Fruit fly (Drosophila melanogaster) whole organism, prepupa: ENCODE data around the gene CycH.

Source experiments
- Blimp-1 ChIP-seq: fragments of 200-800 bp; sonication (Bioruptor generic); optimal IDR thresholded peaks from 3 replicates; lab custom pipeline; 2017; ENCODE audit warnings: missing biosample characterization, missing genetic modification characterization, mild to moderate bottlenecking, moderate library complexity, missing genetic modification reagents
- CG10669 ChIP-seq: fragments of 200-800 bp; sonication (Bioruptor generic); optimal IDR thresholded peaks from 3 replicates; lab custom pipeline; 2018; ENCODE audit warnings: missing biosample characterization, mild to moderate bottlenecking, missing genetic modification characterization, moderate library complexity
- CG11294 ChIP-seq: fragments of 200-800 bp; sonication (Bioruptor generic); IDR thresholded peaks from 2 replicates; pipeline ENCODE4 v1.3.6; 2022; ENCODE audit warnings: missing biosample characterization, missing genetic modification characterization
- CG11762 ChIP-seq: fragments of 200-800 bp; sonication (Bioruptor generic); optimal IDR thresholded peaks from 3 replicates; lab custom pipeline; 2016; ENCODE audit warnings: missing biosample characterization, missing genetic modification characterization; ENCODE audit not compliant: insufficient read depth
- CG11902 ChIP-seq: fragments of 200-800 bp; sonication (Bioruptor generic); optimal IDR thresholded peaks from 3 replicates; lab custom pipeline; 2016; ENCODE audit warnings: missing biosample characterization, missing genetic modification characterization
- CG15336 ChIP-seq: fragments of 200-800 bp; sonication (Bioruptor generic); IDR thresholded peaks from 2 replicates; pipeline ENCODE4 v1.3.6; 2022; ENCODE audit warnings: missing biosample characterization, missing genetic modification characterization
- CG1621 ChIP-seq: fragments of 200-800 bp; sonication (Bioruptor generic); optimal IDR thresholded peaks from 3 replicates; lab custom pipeline; 2018; ENCODE audit warnings: missing biosample characterization, mild to moderate bottlenecking, missing genetic modification characterization
- CG3032 ChIP-seq: fragments of 200-800 bp; optimal IDR thresholded peaks from 2 replicates; lab custom pipeline; 2019; ENCODE audit warnings: missing biosample characterization, mild to moderate bottlenecking, missing genetic modification characterization, moderate library complexity
- CG31627 ChIP-seq: fragments of 200-800 bp; sonication (Bioruptor generic); optimal IDR thresholded peaks from 3 replicates; lab custom pipeline; 2016; ENCODE audit warnings: missing biosample characterization, missing genetic modification characterization
- CG34406 ChIP-seq: fragments of 200-800 bp; sonication (Bioruptor generic); optimal IDR thresholded peaks from 3 replicates; lab custom pipeline; 2016; ENCODE audit warnings: missing biosample characterization, missing genetic modification characterization
- CG3919 ChIP-seq: fragments of 200-800 bp; sonication (Bioruptor generic); optimal IDR thresholded peaks from 3 replicates; lab custom pipeline; 2016; ENCODE audit warnings: missing biosample characterization, missing genetic modification characterization
- CG6163 ChIP-seq: fragments of 200-800 bp; sonication (Bioruptor generic); IDR thresholded peaks from 3 replicates; pipeline ENCODE4 v1.3.6; 2022; ENCODE audit warnings: missing biosample characterization, missing genetic modification characterization
- CG6792 ChIP-seq: fragments of 200-800 bp; sonication (Bioruptor generic); optimal IDR thresholded peaks from 3 replicates; lab custom pipeline; 2016; ENCODE audit warnings: missing biosample characterization, missing genetic modification characterization
- CG6808 ChIP-seq: fragments of 200-800 bp; sonication (Bioruptor generic); optimal IDR thresholded peaks from 3 replicates; lab custom pipeline; 2017; ENCODE audit warnings: missing biosample characterization, missing genetic modification characterization, mild to moderate bottlenecking, moderate library complexity, missing genetic modification reagents
- CG7368 ChIP-seq: fragments of 200-800 bp; sonication (Bioruptor generic); optimal IDR thresholded peaks from 3 replicates; lab custom pipeline; 2016; ENCODE audit warnings: missing biosample characterization, missing genetic modification characterization
- CG8119 ChIP-seq: fragments of 200-800 bp; sonication (Bioruptor generic); IDR thresholded peaks from 3 replicates; pipeline ENCODE4 v1.3.6; 2022; ENCODE audit warnings: missing biosample characterization, missing genetic modification characterization
- CG8319 ChIP-seq: fragments of 200-800 bp; sonication (Bioruptor generic); optimal IDR thresholded peaks from 3 replicates; lab custom pipeline; 2016; ENCODE audit warnings: missing biosample characterization, missing genetic modification characterization
- CG8632 ChIP-seq: fragments of 200-800 bp; sonication (Bioruptor generic); optimal IDR thresholded peaks from 3 replicates; lab custom pipeline; 2016; ENCODE audit warnings: missing biosample characterization, missing genetic modification characterization
- CG9139 ChIP-seq: fragments of 200-800 bp; sonication (Bioruptor generic); optimal IDR thresholded peaks from 3 replicates; lab custom pipeline; 2017; ENCODE audit warnings: missing biosample characterization, mild to moderate bottlenecking, missing genetic modification characterization
- Eip75B ChIP-seq: fragments of 200-800 bp; sonication (Bioruptor generic); optimal IDR thresholded peaks from 3 replicates; lab custom pipeline; 2016; ENCODE audit warnings: missing biosample characterization, missing genetic modification characterization
- Eip78C ChIP-seq: fragments of 200-800 bp; sonication (Bioruptor generic); peaks from one replicate; lab custom pipeline; 2016; ENCODE audit warnings: missing biosample characterization, missing genetic modification characterization
- Eip93F ChIP-seq: fragments of 200-800 bp; sonication (Bioruptor generic); optimal IDR thresholded peaks from 2 replicates; lab custom pipeline; 2016; ENCODE audit warnings: missing biosample characterization, mild to moderate bottlenecking, missing genetic modification characterization
- Ets96B ChIP-seq: fragments of 200-800 bp; optimal IDR thresholded peaks from 2 replicates; lab custom pipeline; 2019; ENCODE audit warnings: missing biosample characterization, mild to moderate bottlenecking, missing genetic modification characterization, moderate library complexity
- Gug ChIP-seq: fragments of 200-800 bp; sonication (Bioruptor generic); IDR thresholded peaks from 2 replicates; pipeline ENCODE4 v1.3.6; 2022; ENCODE audit warnings: missing biosample characterization, missing genetic modification characterization
- Hr38 ChIP-seq: sonication (Bioruptor generic); optimal IDR thresholded peaks from 2 replicates; lab custom pipeline; 2016; ENCODE audit warnings: missing biosample characterization, missing genetic modification characterization
- Hr39 ChIP-seq: fragments of 200-800 bp; sonication (Bioruptor generic); optimal IDR thresholded peaks from 2 replicates; lab custom pipeline; 2016; ENCODE audit warnings: missing biosample characterization, missing genetic modification characterization
- Hr4 ChIP-seq: fragments of 200-800 bp; sonication (Bioruptor generic); optimal IDR thresholded peaks from 3 replicates; lab custom pipeline; 2016; ENCODE audit warnings: missing biosample characterization, missing genetic modification characterization
- Met ChIP-seq: fragments of 200-800 bp; sonication (Bioruptor generic); optimal IDR thresholded peaks from 3 replicates; lab custom pipeline; 2016; ENCODE audit warnings: missing biosample characterization, missing genetic modification characterization
- OdsH ChIP-seq: fragments of 200-800 bp; sonication (Bioruptor generic); optimal IDR thresholded peaks from 3 replicates; lab custom pipeline; 2016; ENCODE audit warnings: missing biosample characterization, missing genetic modification characterization
- Sox14 ChIP-seq: fragments of 200-800 bp; sonication (Bioruptor generic); optimal IDR thresholded peaks from 3 replicates; lab custom pipeline; 2016; ENCODE audit warnings: missing biosample characterization, missing genetic modification characterization
- Sox15 ChIP-seq: fragments of 200-800 bp; sonication (Bioruptor generic); optimal IDR thresholded peaks from 3 replicates; lab custom pipeline; 2016; ENCODE audit warnings: missing biosample characterization, missing genetic modification characterization
- achi ChIP-seq: fragments of 200-800 bp; sonication (Bioruptor generic); optimal IDR thresholded peaks from 3 replicates; lab custom pipeline; 2016; ENCODE audit warnings: missing biosample characterization, missing genetic modification characterization
- acj6 ChIP-seq: fragments of 200-800 bp; sonication (Bioruptor generic); optimal IDR thresholded peaks from 3 replicates; lab custom pipeline; 2016; ENCODE audit warnings: missing biosample characterization, missing genetic modification characterization
- cyc ChIP-seq: fragments of 200-800 bp; sonication (Bioruptor generic); optimal IDR thresholded peaks from 3 replicates; lab custom pipeline; 2016; ENCODE audit warnings: missing biosample characterization, missing genetic modification characterization
- dac ChIP-seq: fragments of 200-800 bp; sonication (Bioruptor generic); optimal IDR thresholded peaks from 2 replicates; lab custom pipeline; 2017; ENCODE audit warnings: missing biosample characterization, mild to moderate bottlenecking, missing genetic modification characterization
- dsx ChIP-seq: fragments of 200-800 bp; optimal IDR thresholded peaks from 3 replicates; lab custom pipeline; 2019; ENCODE audit warnings: missing biosample characterization, mild to moderate bottlenecking, missing genetic modification characterization, moderate library complexity; ENCODE audit not compliant: poor library complexity, severe bottlenecking
- eg ChIP-seq: fragments of 200-800 bp; sonication (Bioruptor generic); IDR thresholded peaks from 3 replicates; pipeline ENCODE4 v1.3.6; 2022; ENCODE audit warnings: missing biosample characterization, missing genetic modification characterization
- esn ChIP-seq: fragments of 200-800 bp; sonication (Bioruptor generic); optimal IDR thresholded peaks from 2 replicates; lab custom pipeline; 2016; ENCODE audit warnings: missing biosample characterization, mild to moderate bottlenecking, missing genetic modification characterization, moderate library complexity
- fd59A ChIP-seq: fragments of 200-800 bp; sonication (Bioruptor generic); optimal IDR thresholded peaks from 2 replicates; lab custom pipeline; 2017; ENCODE audit warnings: missing biosample characterization, mild to moderate bottlenecking, missing genetic modification characterization, missing genetic modification reagents
- fd85E ChIP-seq: fragments of 200-800 bp; sonication (Bioruptor generic); optimal IDR thresholded peaks from 3 replicates; lab custom pipeline; 2016; ENCODE audit warnings: missing biosample characterization, missing genetic modification characterization
- fkh ChIP-seq: fragments of 200-800 bp; sonication (Bioruptor generic); optimal IDR thresholded peaks from 3 replicates; lab custom pipeline; 2017; ENCODE audit warnings: missing biosample characterization, mild to moderate bottlenecking, missing genetic modification characterization, moderate library complexity
- lz ChIP-seq: fragments of 200-800 bp; sonication (Bioruptor generic); optimal IDR thresholded peaks from 3 replicates; lab custom pipeline; 2016; ENCODE audit warnings: missing biosample characterization, missing genetic modification characterization
- net ChIP-seq: fragments of 200-800 bp; sonication (Bioruptor generic); optimal IDR thresholded peaks from 3 replicates; lab custom pipeline; 2016; ENCODE audit warnings: missing biosample characterization, missing genetic modification characterization
- pdm3 ChIP-seq: fragments of 200-800 bp; sonication (Bioruptor generic); optimal IDR thresholded peaks from 3 replicates; lab custom pipeline; 2016; ENCODE audit warnings: missing biosample characterization, missing genetic modification characterization
- salr ChIP-seq, 2 experiments: fragments of 200-800 bp; sonication (Bioruptor generic); optimal IDR thresholded peaks; 3 replicates each; lab custom pipeline; 2016 to 2018; ENCODE audit warnings: missing biosample characterization in 2 of 2, missing genetic modification characterization in 2 of 2, mild to moderate bottlenecking in 1 of 2
- svp ChIP-seq: fragments of 200-800 bp; sonication (Bioruptor generic); peaks from one replicate; lab custom pipeline; 2016; ENCODE audit warnings: missing biosample characterization, missing genetic modification characterization
- topi ChIP-seq: fragments of 200-800 bp; sonication (Bioruptor generic); optimal IDR thresholded peaks from 3 replicates; lab custom pipeline; 2016; ENCODE audit warnings: missing biosample characterization, missing genetic modification characterization
- vri ChIP-seq: fragments of 200-800 bp; sonication (Bioruptor generic); optimal IDR thresholded peaks from 3 replicates; lab custom pipeline; 2016; ENCODE audit warnings: missing biosample characterization, mild to moderate bottlenecking, missing genetic modification characterization

The CycH gene

dm6 chr3L:21827130-21827529 is 5.3 kb downstream of the CycH start:
- TF ChIP-seq Eip78C (GFP tag; lab: Kevin White, UChicago) (no peak), svp (GFP tag; lab: Kevin White, UChicago) (peak; percentile 95)

dm6 chr3L:21828177-21828589 is 6.4 kb downstream of the CycH start, which contains the start of gene CG32448:
Gene CG32448 (minus strand): TSS chr3L:21828480.
- TF ChIP-seq eg (GFP tag; lab: Robert Waterston, UW) (peak; percentile 88), CG3919 (peak; percentile 61), CG6163 (GFP tag; lab: Robert Waterston, UW) (peak; percentile 74), CG6808 (GFP tag; lab: Kevin White, UChicago) (no peak), Gug (GFP tag; lab: Robert Waterston, UW) (peak; percentile 58), CG31627 (peak; percentile 82), CG11762 (peak; percentile 40), dac (GFP tag; lab: Kevin White, UChicago) (peak; percentile 7), net (GFP tag; lab: Kevin White, UChicago) (peak; percentile 41), Eip78C (GFP tag; lab: Kevin White, UChicago) (peak; percentile 89), CG15336 (GFP tag; lab: Robert Waterston, UW) (peak; percentile 65), Eip93F (no peak), esn (GFP tag; lab: Kevin White, UChicago) (peak; percentile 76), Hr38 (peak; percentile 4), CG1621 (tag; lab: Kevin White, UChicago) (no peak), CG7368 (peak; percentile 56), fd59A (GFP tag; lab: Kevin White, UChicago) (no peak), Eip75B (GFP tag; lab: Kevin White, UChicago) (peak; percentile 65), dsx (peak; percentile 40), CG10669 (peak; percentile 53), pdm3 (GFP tag; lab: Kevin White, UChicago) (no peak), Blimp-1 (GFP tag; lab: Kevin White, UChicago) (no peak), cyc (GFP tag; lab: Kevin White, UChicago) (peak; percentile 75), vri (GFP tag; lab: Kevin White, UChicago) (no peak), Ets96B (tag; lab: Kevin White, UChicago) (peak; percentile 41), CG11902 (peak; percentile 47), CG34406 (GFP tag; lab: Kevin White, UChicago) (peak; percentile 23), CG8319 (GFP tag; lab: Kevin White, UChicago) (peak; percentile 14), svp (GFP tag; lab: Kevin White, UChicago) (peak; percentile 87), CG11294 (GFP tag; lab: Robert Waterston, UW) (peak; percentile 45; the same call in 1 of the 2 replicates), salr (GFP tag; optimal IDR thresholded peaks at IDR 0.05; lab: Kevin White, UChicago) (peak in 1 of 2 experiments; percentile 23), CG3032 (tag; lab: Kevin White, UChicago) (peak; percentile 51), OdsH (peak; percentile 72), CG8119 (peak; percentile 53), fd85E (GFP tag; lab: Kevin White, UChicago) (no peak), CG8632 (peak; percentile 39), fkh (GFP tag; lab: Kevin White, UChicago) (peak; percentile 46), Hr39 (peak; percentile 83), acj6 (GFP tag; lab: Kevin White, UChicago) (peak; percentile 62), topi (GFP tag; lab: Kevin White, UChicago) (peak; percentile 60), CG6792 (GFP tag; lab: Kevin White, UChicago) (peak; percentile 42), CG9139 (GFP tag; lab: Kevin White, UChicago) (no peak), Sox14 (GFP tag; lab: Kevin White, UChicago) (peak; percentile 78), Hr4 (GFP tag; lab: Kevin White, UChicago) (peak; percentile 73), achi (GFP tag; lab: Kevin White, UChicago) (peak; percentile 42), lz (GFP tag; lab: Kevin White, UChicago) (peak; percentile 78), Met (GFP tag; lab: Kevin White, UChicago) (no peak), Sox15 (peak; percentile 56)
